Fruit fly (Drosophila melanogaster): Measurements from ENCODE around the gene daed.

Gene daed

dm6 chr2L:2172460-2173121, 43.5 kb downstream of the daed start (continued):
- TF ChIP-seq bsh (GFP tag; optimal IDR thresholded peaks at IDR 0.05): peak in 1 of 2 experiments; percentile 36
- 0 out of 2 replicates have a peak, but pooled peaks have one; percentile 16 for TF ChIP-seq CG4360 (GFP tag; IDR thresholded peaks at IDR 0.05)
- peak; percentile 27 for TF ChIP-seq Sox102F (GFP tag; optimal IDR thresholded peaks at IDR 0.05)
- no peak for TF ChIP-seq CG42726 (GFP tag; IDR thresholded peaks at IDR 0.05; ENCODE audit: partially characterized antibody)
- peak; percentile 43 for TF ChIP-seq zf30C (GFP tag; optimal IDR thresholded peaks at IDR 0.05)
- no peak for TF ChIP-seq ac (GFP tag; optimal IDR thresholded peaks at IDR 0.05)
- peak in 1 of 3 experiments; percentile 3 for TF ChIP-seq lola (GFP tag; optimal IDR thresholded peaks at IDR 0.05)
- TF ChIP-seq tll (GFP tag; optimal IDR thresholded peaks at IDR 0.05): no peak
- peak; percentile 20 for TF ChIP-seq CG12391 (tag; optimal IDR thresholded peaks at IDR 0.05)
- no peak for TF ChIP-seq CG15269 (tag; optimal IDR thresholded peaks at IDR 0.05)
- no peak for TF ChIP-seq ERR (GFP tag; optimal IDR thresholded peaks at IDR 0.05)
- peak; percentile 54 for TF ChIP-seq zen (tag; optimal IDR thresholded peaks at IDR 0.05)
- peak; percentile 75 for TF ChIP-seq sens (GFP tag)
- peak; percentile 21; the same call in 1 of the 2 replicates for TF ChIP-seq Xrp1 (GFP tag; IDR thresholded peaks at IDR 0.05)
- no peak for TF ChIP-seq prd (optimal IDR thresholded peaks at IDR 0.05)
- peak; percentile 26; the same call in 1 of the 3 replicates for TF ChIP-seq prd (GFP tag; IDR thresholded peaks at IDR 0.05)
- no peak for TF ChIP-seq gro (GFP tag; optimal IDR thresholded peaks at IDR 0.05)
- peak; percentile 4 for TF ChIP-seq CG7839 (tag; optimal IDR thresholded peaks at IDR 0.05)
- no peak for TF ChIP-seq slp2 (GFP tag; optimal IDR thresholded peaks at IDR 0.05)
- TF ChIP-seq CG30403 (GFP tag; optimal IDR thresholded peaks at IDR 0.05): peak; percentile 21
- no peak for TF ChIP-seq lmd (GFP tag; IDR thresholded peaks at IDR 0.05)
- TF ChIP-seq CG10979 (tag; optimal IDR thresholded peaks at IDR 0.05): peak; percentile 37
- peak; percentile 9 for TF ChIP-seq CG11504 (tag; optimal IDR thresholded peaks at IDR 0.05)
- TF ChIP-seq dmrt99B (tag; optimal IDR thresholded peaks at IDR 0.05): peak; percentile 5
- no peak for TF ChIP-seq CrebB (tag; optimal IDR thresholded peaks at IDR 0.05)
- TF ChIP-seq D (optimal IDR thresholded peaks at IDR 0.05): peak; percentile 98
- TF ChIP-seq D (GFP tag; optimal IDR thresholded peaks at IDR 0.05): no peak
- peak; percentile 4 for TF ChIP-seq dmrt11E (tag; optimal IDR thresholded peaks at IDR 0.05)
- peak in 1 of 2 experiments; percentile 41 for TF ChIP-seq eve (GFP tag; optimal IDR thresholded peaks at IDR 0.05)
- peak; percentile 4 for TF ChIP-seq grn (GFP tag; optimal IDR thresholded peaks at IDR 0.05)
- TF ChIP-seq kni (GFP tag; optimal IDR thresholded peaks at IDR 0.05): peak; percentile 4
- TF ChIP-seq Vsx1 (GFP tag; optimal IDR thresholded peaks at IDR 0.05): no peak
- TF ChIP-seq ci (GFP tag; IDR thresholded peaks at IDR 0.05): 0 out of 3 replicates have a peak, but pooled peaks have one; percentile 8
- TF ChIP-seq phol (tag; optimal IDR thresholded peaks at IDR 0.05): peak; percentile 7
- peak; percentile 49 for TF ChIP-seq gem (tag; optimal IDR thresholded peaks at IDR 0.05)
- TF ChIP-seq CG9215 (GFP tag; IDR thresholded peaks at IDR 0.05): no peak
- TF ChIP-seq CG15479 (GFP tag; optimal IDR thresholded peaks at IDR 0.05): peak; percentile 92
- TF ChIP-seq CG12219 (GFP tag; optimal IDR thresholded peaks at IDR 0.05): no peak
- no peak for TF ChIP-seq caup (GFP tag; optimal IDR thresholded peaks at IDR 0.05; ENCODE audit: severe bottlenecking)
